Fruit fly (Drosophila melanogaster): ENCODE results near the gene CG15739.

The CG15739 gene

DNA sequence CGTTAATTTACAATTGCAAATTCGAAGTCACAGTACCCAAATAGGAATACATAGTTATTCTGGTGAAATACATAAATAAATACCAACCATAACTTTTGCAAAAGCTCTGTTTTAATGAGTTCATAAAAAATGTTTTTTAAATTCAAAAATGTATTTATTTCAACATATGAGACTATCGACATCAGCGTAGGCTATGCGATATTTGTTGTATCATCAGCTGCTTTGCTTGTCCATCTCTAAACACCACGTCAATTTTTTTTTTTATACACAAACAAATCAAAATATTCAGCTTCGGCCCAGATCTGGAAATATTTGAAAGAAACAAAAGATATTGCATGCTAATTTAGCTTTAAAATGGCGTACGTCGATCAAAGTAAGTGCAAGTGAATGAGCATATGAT is 15.0 kb downstream of the CG15739 start, which contains the start of gene CG1840 (continued):
- TF ChIP-seq CG16863 (GFP tag; optimal IDR thresholded peaks at IDR 0.05) (no peak), CG6791 (GFP tag; IDR thresholded peaks at IDR 0.05; ENCODE audit: partially characterized antibody) (peak; percentile 77), CG3995 (GFP tag; optimal IDR thresholded peaks at IDR 0.05) (no peak), CG13624 (GFP tag; optimal IDR thresholded peaks at IDR 0.05) (no peak), CG8290 (GFP tag; optimal IDR thresholded peaks at IDR 0.05) (no peak), CG8290 (tag; optimal IDR thresholded peaks at IDR 0.05) (peak in 1 of 2 experiments; percentile 23), HLHmδ (GFP tag; optimal IDR thresholded peaks at IDR 0.05) (no peak), CG2678 (tag; optimal IDR thresholded peaks at IDR 0.05) (no peak), slou (GFP tag; optimal IDR thresholded peaks at IDR 0.05) (no peak), ERR (GFP tag; optimal IDR thresholded peaks at IDR 0.05) (no peak), Aef1 (GFP tag; IDR thresholded peaks at IDR 0.05) (no peak), unpg (GFP tag; optimal IDR thresholded peaks at IDR 0.05) (no peak), stc (GFP tag; IDR thresholded peaks at IDR 0.05) (no peak), NC2α (GFP tag; optimal IDR thresholded peaks at IDR 0.05) (no peak), CG17912 (GFP tag; optimal IDR thresholded peaks at IDR 0.05) (no peak), CG4707 (GFP tag; optimal IDR thresholded peaks at IDR 0.05) (no peak), CG14667 (GFP tag; IDR thresholded peaks at IDR 0.05) (no peak), NC2β (GFP tag; optimal IDR thresholded peaks at IDR 0.05) (no peak), CG32532 (GFP tag; IDR thresholded peaks at IDR 0.05) (peak; percentile 22; the same call in 1 of the 2 replicates), CG14860 (GFP tag; IDR thresholded peaks at IDR 0.05; ENCODE audit: partially characterized antibody) (peak; percentile 55; the same call in 2 of the 3 replicates), CG1832 (GFP tag; optimal IDR thresholded peaks at IDR 0.05) (no peak), ash1 (GFP tag; optimal IDR thresholded peaks at IDR 0.05) (no peak), Hr3 (GFP tag; optimal IDR thresholded peaks at IDR 0.05) (no peak), kay (GFP tag; optimal IDR thresholded peaks at IDR 0.05) (no peak), CG2199 (GFP tag; IDR thresholded peaks at IDR 0.05) (no peak), CG12071 (GFP tag; optimal IDR thresholded peaks at IDR 0.05) (no peak), rib (GFP tag; IDR thresholded peaks at IDR 0.05) (no peak), Atf3 (GFP tag; optimal IDR thresholded peaks at IDR 0.05) (no peak), CG6683 (GFP tag; optimal IDR thresholded peaks at IDR 0.05) (no peak), en (GFP tag; optimal IDR thresholded peaks at IDR 0.05) (no peak), CG8359 (GFP tag; optimal IDR thresholded peaks at IDR 0.05; ENCODE audit: borderline replicate concordance) (no peak), Oaz (GFP tag; IDR thresholded peaks at IDR 0.05) (no peak), CG10274 (GFP tag; optimal IDR thresholded peaks at IDR 0.05) (no peak), psq (GFP tag; optimal IDR thresholded peaks at IDR 0.05) (no peak), CG10209 (GFP tag; optimal IDR thresholded peaks at IDR 0.05) (no peak), ac (GFP tag; optimal IDR thresholded peaks at IDR 0.05) (no peak), CG10543 (GFP tag; optimal IDR thresholded peaks at IDR 0.05) (no peak), bbx (GFP tag; IDR thresholded peaks at IDR 0.05; ENCODE audit: partially characterized antibody) (peak; percentile 74), vvl (GFP tag; IDR thresholded peaks at IDR 0.05) (no peak), Lpt (GFP tag; optimal IDR thresholded peaks at IDR 0.05) (no peak), Hsf (GFP tag; optimal IDR thresholded peaks at IDR 0.05) (no peak), ftz-f1 (GFP tag; optimal IDR thresholded peaks at IDR 0.05) (no peak), Med (GFP tag) (peak; percentile 74), mirr (GFP tag; optimal IDR thresholded peaks at IDR 0.05) (no peak), ken (GFP tag; IDR thresholded peaks at IDR 0.05) (no peak), usp (GFP tag; optimal IDR thresholded peaks at IDR 0.05) (no peak), CG2875 (GFP tag; optimal IDR thresholded peaks at IDR 0.05) (no peak), ato (GFP tag; IDR thresholded peaks at IDR 0.05; ENCODE audit: partially characterized antibody) (peak; percentile 70; the same call in 1 of the 2 replicates), CG10565 (GFP tag; optimal IDR thresholded peaks at IDR 0.05) (no peak), Adf1 (GFP tag; IDR thresholded peaks at IDR 0.05) (no peak), GATAe (GFP tag; conservative IDR thresholded peaks at IDR 0.05) (no peak), slbo (GFP tag; IDR thresholded peaks at IDR 0.05) (peak; percentile 57)

All from whole organism, embryonic.